Fruit fly (Drosophila melanogaster) whole organism, embryonic: Measurements from ENCODE around the gene mRpL16.

ENCODE experiments used
- Atf-2 ChIP-seq: fragments of 200-800 bp; sonication (Bioruptor generic); optimal IDR thresholded peaks from 2 replicates; lab custom pipeline; 2016; ENCODE audit warnings: missing biosample characterization, missing genetic modification characterization
- B-H2 ChIP-seq: fragments of 200-800 bp; sonication (Bioruptor generic); optimal IDR thresholded peaks from 2 replicates; lab custom pipeline; 2018; ENCODE audit warnings: missing biosample characterization, mild to moderate bottlenecking, missing genetic modification characterization
- CG10321 ChIP-seq: fragments of 200-800 bp; sonication (Bioruptor generic); IDR thresholded peaks from 2 replicates; pipeline ENCODE4 v1.3.6; 2022; ENCODE audit warnings: missing biosample characterization, missing genetic modification characterization
- CG10366 ChIP-seq: fragments of 200-800 bp; sonication (Bioruptor generic); IDR thresholded peaks from 2 replicates; pipeline ENCODE4 v1.3.6; 2022; ENCODE audit warnings: missing biosample characterization, missing genetic modification characterization
- CG11695 ChIP-seq: fragments of 200-800 bp; sonication (Bioruptor generic); IDR thresholded peaks from 3 replicates; pipeline ENCODE4 v1.3.6; 2022; ENCODE audit warnings: missing biosample characterization, missing genetic modification characterization
- CG14014 ChIP-seq: fragments of 200-800 bp; sonication (Bioruptor generic); IDR thresholded peaks from 2 replicates; pipeline ENCODE4 v1.3.6; 2022; ENCODE audit warnings: missing biosample characterization, missing genetic modification characterization
- CG15269 ChIP-seq: fragments of 200-800 bp; sonication (Bioruptor generic); optimal IDR thresholded peaks from 2 replicates; lab custom pipeline; 2018; ENCODE audit warnings: missing biosample characterization, mild to moderate bottlenecking, missing genetic modification characterization, moderate library complexity
- CG1603 ChIP-seq: fragments of 200-800 bp; sonication (Bioruptor generic); optimal IDR thresholded peaks from 2 replicates; lab custom pipeline; 2019; ENCODE audit warnings: missing biosample characterization, mild to moderate bottlenecking, missing genetic modification characterization, moderate library complexity
- CG1832 ChIP-seq: fragments of 200-800 bp; sonication (Bioruptor generic); optimal IDR thresholded peaks from 2 replicates; lab custom pipeline; 2017; ENCODE audit warnings: missing biosample characterization, mild to moderate bottlenecking, missing genetic modification characterization, inconsistent platforms
- CG18764 ChIP-seq: fragments of 200-800 bp; sonication (Bioruptor generic); optimal IDR thresholded peaks from 3 replicates; lab custom pipeline; 2016; ENCODE audit warnings: missing biosample characterization, missing genetic modification characterization
- CG2129 ChIP-seq: fragments of 200-800 bp; sonication (Bioruptor generic); IDR thresholded peaks from 2 replicates; pipeline ENCODE4 v1.3.6; 2022; ENCODE audit warnings: missing biosample characterization, missing genetic modification characterization; ENCODE audit not compliant: partially characterized antibody
- CG30403 ChIP-seq: fragments of 200-800 bp; sonication (Bioruptor generic); optimal IDR thresholded peaks from 3 replicates; lab custom pipeline; 2016; ENCODE audit warnings: missing biosample characterization, missing genetic modification characterization
- CG32767 ChIP-seq: fragments of 200-800 bp; sonication (Bioruptor generic); IDR thresholded peaks from 2 replicates; pipeline ENCODE4 v1.3.6; 2022; ENCODE audit warnings: missing biosample characterization, missing genetic modification characterization
- CG4707 ChIP-seq: fragments of 200-800 bp; sonication (Bioruptor generic); optimal IDR thresholded peaks from 2 replicates; lab custom pipeline; 2018; ENCODE audit warnings: missing biosample characterization, mild to moderate bottlenecking, missing genetic modification characterization, moderate library complexity
- CG6689 ChIP-seq: fragments of 200-800 bp; sonication (Bioruptor generic); IDR thresholded peaks from 2 replicates; pipeline ENCODE4 v1.3.6; 2022; ENCODE audit warnings: missing biosample characterization, missing genetic modification characterization
- CG8281 ChIP-seq: fragments of 200-800 bp; sonication (Bioruptor generic); optimal IDR thresholded peaks from 2 replicates; lab custom pipeline; 2018; ENCODE audit warnings: missing biosample characterization, mild to moderate bottlenecking, missing genetic modification characterization, moderate library complexity
- CG8359 ChIP-seq: fragments of 200-800 bp; sonication (Bioruptor generic); optimal IDR thresholded peaks from 2 replicates; lab custom pipeline; 2017; ENCODE audit warnings: missing biosample characterization, mild to moderate bottlenecking, missing genetic modification characterization, borderline replicate concordance
- CG8388 ChIP-seq: fragments of 200-800 bp; sonication (Bioruptor generic); optimal IDR thresholded peaks from 2 replicates; lab custom pipeline; 2019; ENCODE audit warnings: missing biosample characterization, mild to moderate bottlenecking, missing genetic modification characterization, moderate library complexity
- CG8944 ChIP-seq: fragments of 200-800 bp; sonication (Bioruptor generic); optimal IDR thresholded peaks from 3 replicates; lab custom pipeline; 2016; ENCODE audit warnings: missing biosample characterization, missing genetic modification characterization
- CG9797 ChIP-seq: fragments of 200-800 bp; sonication (Bioruptor generic); optimal IDR thresholded peaks from 3 replicates; lab custom pipeline; 2018; ENCODE audit warnings: missing biosample characterization, mild to moderate bottlenecking, missing genetic modification characterization
- CTCF ChIP-seq: fragments of 200-800 bp; sonication (Bioruptor generic); optimal IDR thresholded peaks from 2 replicates; lab custom pipeline; 2017; ENCODE audit warnings: missing biosample characterization, mild to moderate bottlenecking, missing genetic modification characterization, moderate library complexity
- Drgx ChIP-seq: fragments of 200-800 bp; sonication (Bioruptor generic); IDR thresholded peaks from 2 replicates; pipeline ENCODE4 v1.3.6; 2022; ENCODE audit warnings: missing biosample characterization, missing genetic modification characterization
- E2f1 ChIP-seq: fragments of 200-800 bp; sonication (Bioruptor generic); IDR thresholded peaks from 2 replicates; pipeline ENCODE4 v1.3.6; 2022; ENCODE audit warnings: missing biosample characterization, missing genetic modification characterization
- HHEX ChIP-seq: fragments of 200-800 bp; sonication (Bioruptor generic); optimal IDR thresholded peaks from 3 replicates; lab custom pipeline; 2017; ENCODE audit warnings: missing biosample characterization, mild to moderate bottlenecking, missing genetic modification characterization, missing genetic modification reagents
- Hr39 ChIP-seq: fragments of >200 bp; optimal IDR thresholded peaks from 2 replicates; lab custom pipeline; 2017
- Hsf ChIP-seq: fragments of 200-800 bp; sonication (Bioruptor generic); optimal IDR thresholded peaks from 3 replicates; lab custom pipeline; 2016; ENCODE audit warnings: missing biosample characterization, missing genetic modification characterization
- Med ChIP-seq: fragments of 200-800 bp; sonication (Bioruptor generic); peaks from one replicate; lab custom pipeline; 2016; ENCODE audit warnings: missing biosample characterization, missing genetic modification characterization, mild to moderate bottlenecking, inconsistent platforms, moderate library complexity
- NfI ChIP-seq: fragments of 200-800 bp; sonication (Bioruptor generic); optimal IDR thresholded peaks from 3 replicates; lab custom pipeline; 2018; ENCODE audit warnings: missing biosample characterization, mild to moderate bottlenecking, missing genetic modification characterization, moderate library complexity
- Six4 ChIP-seq: fragments of 200-800 bp; sonication (Bioruptor generic); optimal IDR thresholded peaks from 2 replicates; lab custom pipeline; 2016; ENCODE audit warnings: missing biosample characterization, missing genetic modification characterization
- br ChIP-seq: fragments of >200 bp; optimal IDR thresholded peaks from 2 replicates; lab custom pipeline; 2017
- caup ChIP-seq: fragments of 200-800 bp; sonication (Bioruptor generic); optimal IDR thresholded peaks from 3 replicates; lab custom pipeline; 2017; ENCODE audit warnings: missing biosample characterization, mild to moderate bottlenecking, missing genetic modification characterization, moderate library complexity; ENCODE audit not compliant: severe bottlenecking
- chinmo ChIP-seq: fragments of 200-800 bp; sonication (Bioruptor generic); IDR thresholded peaks from 4 replicates; pipeline ENCODE4 v1.3.6; 2022; ENCODE audit warnings: missing biosample characterization, missing genetic modification characterization; ENCODE audit not compliant: partially characterized antibody
- chn ChIP-seq: fragments of 200-800 bp; sonication (Bioruptor generic); optimal IDR thresholded peaks from 2 replicates; lab custom pipeline; 2016; ENCODE audit warnings: missing biosample characterization, missing genetic modification characterization
- danr ChIP-seq: fragments of 200-800 bp; sonication (Bioruptor generic); IDR thresholded peaks from 2 replicates; pipeline ENCODE4 v1.3.6; 2022; ENCODE audit warnings: missing biosample characterization, missing genetic modification characterization
- dysf ChIP-seq: fragments of 200-800 bp; sonication (Bioruptor generic); IDR thresholded peaks from 3 replicates; pipeline ENCODE4 v1.3.6; 2022; ENCODE audit warnings: missing biosample characterization, missing genetic modification characterization
- gcm2 ChIP-seq: fragments of 200-800 bp; sonication (Bioruptor generic); optimal IDR thresholded peaks from 2 replicates; lab custom pipeline; 2016; ENCODE audit warnings: missing biosample characterization, missing genetic modification characterization
- gem ChIP-seq: fragments of 200-800 bp; sonication (Bioruptor generic); optimal IDR thresholded peaks from 2 replicates; lab custom pipeline; 2019; ENCODE audit warnings: missing biosample characterization, mild to moderate bottlenecking, missing genetic modification characterization, moderate library complexity
- gfzf ChIP-seq: fragments of 200-800 bp; sonication (Bioruptor generic); optimal IDR thresholded peaks from 2 replicates; lab custom pipeline; 2016; ENCODE audit warnings: missing biosample characterization, mild to moderate bottlenecking, missing genetic modification characterization, moderate library complexity
- grau ChIP-seq: fragments of 200-800 bp; optimal IDR thresholded peaks from 3 replicates; lab custom pipeline; 2019; ENCODE audit warnings: missing biosample characterization, mild to moderate bottlenecking, missing genetic modification characterization, moderate library complexity
- h ChIP-seq: fragments of >200 bp; optimal IDR thresholded peaks from 2 replicates; lab custom pipeline; 2017
- ham ChIP-seq: fragments of 200-800 bp; sonication (Bioruptor generic); IDR thresholded peaks from 2 replicates; pipeline ENCODE4 v1.3.6; 2022; ENCODE audit warnings: missing biosample characterization, missing genetic modification characterization
- lilli ChIP-seq: fragments of 200-800 bp; sonication (Bioruptor generic); optimal IDR thresholded peaks from 3 replicates; lab custom pipeline; 2016; ENCODE audit warnings: missing biosample characterization, missing genetic modification characterization
- lmd ChIP-seq: fragments of 200-800 bp; sonication (Bioruptor generic); IDR thresholded peaks from 2 replicates; pipeline ENCODE4 v1.3.6; 2022; ENCODE audit warnings: missing biosample characterization, missing genetic modification characterization
- mld ChIP-seq: fragments of 200-800 bp; sonication (Bioruptor generic); IDR thresholded peaks from 3 replicates; pipeline ENCODE4 v1.3.6; 2022; ENCODE audit warnings: missing biosample characterization, missing genetic modification characterization; ENCODE audit not compliant: partially characterized antibody
- pb ChIP-seq: fragments of 200-800 bp; sonication (Bioruptor generic); optimal IDR thresholded peaks from 3 replicates; lab custom pipeline; 2016; ENCODE audit warnings: missing biosample characterization, missing genetic modification characterization
- pfk ChIP-seq: fragments of 200-800 bp; sonication (Bioruptor generic); optimal IDR thresholded peaks from 2 replicates; lab custom pipeline; 2018; ENCODE audit warnings: missing biosample characterization, mild to moderate bottlenecking, missing genetic modification characterization, moderate library complexity
- pnt ChIP-seq: fragments of 200-800 bp; sonication (Bioruptor generic); optimal IDR thresholded peaks from 3 replicates; lab custom pipeline; 2016; ENCODE audit warnings: missing biosample characterization, missing genetic modification characterization
- prd ChIP-seq, 3 experiments: fragments of >200 bp in 2 of 3; fragments of 200-800 bp in 1 of 3; sonication (Bioruptor generic) in 1 of 3; optimal IDR thresholded peaks in 2 of 3; IDR thresholded peaks in 1 of 3; 2 replicates in 2 of 3; 3 replicates in 1 of 3; pipeline versions ENCODE4 v1.3.6 to Lab custom; 2017 to 2022; ENCODE audit warnings: missing biosample characterization in 1 of 3, missing genetic modification characterization in 1 of 3
- row ChIP-seq: fragments of 200-800 bp; sonication (Bioruptor generic); IDR thresholded peaks from 3 replicates; pipeline ENCODE4 v1.3.6; 2022; ENCODE audit warnings: missing biosample characterization, missing genetic modification characterization
- sens ChIP-seq: fragments of 200-800 bp; sonication (Bioruptor generic); peaks from one replicate; lab custom pipeline; 2016; ENCODE audit warnings: missing biosample characterization, missing genetic modification characterization
- shn ChIP-seq: fragments of 200-800 bp; sonication (Bioruptor generic); optimal IDR thresholded peaks from 3 replicates; lab custom pipeline; 2016; ENCODE audit warnings: missing biosample characterization, missing genetic modification characterization
- z ChIP-seq: fragments of 200-800 bp; sonication (Bioruptor generic); IDR thresholded peaks from 3 replicates; pipeline ENCODE4 v1.3.6; 2022; ENCODE audit warnings: missing biosample characterization, missing genetic modification characterization

Gene mRpL16

DNA sequence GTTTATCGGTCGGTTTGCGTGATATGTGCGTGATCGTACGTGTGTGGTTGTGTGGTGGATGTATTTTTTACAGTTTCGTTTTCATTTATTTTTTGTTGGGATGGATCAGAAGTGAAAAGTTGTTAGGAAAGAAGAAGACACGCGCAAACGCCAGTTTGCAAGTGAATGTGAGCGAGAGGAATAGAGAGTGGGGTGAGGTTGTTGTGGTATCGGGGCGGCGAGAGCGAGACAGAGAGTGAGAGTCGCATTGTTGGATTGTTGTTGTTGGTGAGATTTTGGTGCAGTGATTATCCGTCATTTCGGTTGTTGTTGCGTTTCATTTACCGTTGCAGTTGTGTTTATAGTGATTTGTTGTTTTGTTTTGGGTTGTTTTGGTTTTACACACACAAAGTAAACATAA is 3.5 kb downstream of the mRpL16 start (continued):
- TF ChIP-seq CG8359 (GFP tag; lab: Kevin White, UChicago) (no peak), gem (no peak), CG1832 (GFP tag; lab: Kevin White, UChicago) (peak; percentile 64), CG10321 (GFP tag; lab: Robert Waterston, UW) (peak; percentile 38; the same call in 1 of the 2 replicates), chinmo (GFP tag; lab: Robert Waterston, UW) (0 out of 4 replicates have a peak, but pooled peaks have one; percentile 18), CG6689 (GFP tag; lab: Robert Waterston, UW) (no peak), CG32767 (no peak), CG2129 (GFP tag; lab: Robert Waterston, UW) (no peak), Hr39 (no peak), gfzf (GFP tag; lab: Kevin White, UChicago) (no peak), row (GFP tag; lab: Robert Waterston, UW) (no peak), lmd (GFP tag; lab: Robert Waterston, UW) (no peak)

DNA sequence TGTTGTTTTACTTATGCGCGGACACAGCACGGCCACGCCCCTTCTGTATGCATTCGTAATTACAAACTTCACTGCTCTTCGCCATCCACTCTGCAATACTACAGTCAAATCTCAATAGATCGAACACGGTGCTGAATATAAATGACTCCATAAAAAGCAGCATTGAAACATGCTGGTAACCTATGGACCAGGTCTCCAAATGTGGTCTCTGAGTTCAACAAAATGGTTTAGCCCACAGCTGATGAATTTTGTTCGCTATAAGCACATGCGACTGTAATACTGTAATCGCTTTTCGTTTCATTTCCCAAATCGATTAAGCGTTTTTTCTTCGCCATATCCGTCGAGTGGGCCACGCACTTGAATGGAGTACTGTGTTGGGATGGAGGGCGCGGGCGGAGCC is 7.3 kb downstream of the mRpL16 start:
- peak; percentile 20; the same call in 1 of the 2 replicates for TF ChIP-seq CG10366 (GFP tag; lab: Robert Waterston, UW)
- no peak for TF ChIP-seq gcm2 (GFP tag; lab: Kevin White, UChicago)
- TF ChIP-seq CG8281 (tag; lab: Kevin White, UChicago): no peak
- no peak for TF ChIP-seq mld (GFP tag; lab: Robert Waterston, UW)
- TF ChIP-seq dysf: no peak
- TF ChIP-seq z (GFP tag; lab: Robert Waterston, UW): no peak
- peak; percentile 40 for TF ChIP-seq Med
- TF ChIP-seq E2f1: no peak
- no peak for TF ChIP-seq Hsf
- TF ChIP-seq lilli: peak; percentile 8
- no peak for TF ChIP-seq HHEX (GFP tag; lab: Kevin White, UChicago)
- TF ChIP-seq pnt: no peak
- no peak for TF ChIP-seq pb (GFP tag; lab: Kevin White, UChicago)
- TF ChIP-seq ham (GFP tag; lab: Robert Waterston, UW): no peak
- TF ChIP-seq CG8944 (GFP tag; lab: Kevin White, UChicago): no peak
- TF ChIP-seq CG30403 (GFP tag; lab: Kevin White, UChicago): no peak
- no peak for TF ChIP-seq NfI (GFP tag; lab: Kevin White, UChicago)
- no peak for TF ChIP-seq CG14014 (GFP tag; lab: Robert Waterston, UW)
- TF ChIP-seq br: no peak
- TF ChIP-seq CG11695 (GFP tag; lab: Robert Waterston, UW): no peak
- no peak for TF ChIP-seq caup (GFP tag; lab: Kevin White, UChicago)
- no peak for TF ChIP-seq chn (GFP tag; lab: Kevin White, UChicago)
- no peak for TF ChIP-seq shn (GFP tag; lab: Kevin White, UChicago)
- no peak for TF ChIP-seq prd (optimal IDR thresholded peaks at IDR 0.05; lab: Kevin White, UChicago)
- TF ChIP-seq prd (GFP tag; IDR thresholded peaks at IDR 0.05; lab: Robert Waterston, UW): peak; percentile 37; the same call in 1 of the 3 replicates
- TF ChIP-seq CG9797: no peak
- TF ChIP-seq B-H2 (GFP tag; lab: Kevin White, UChicago): no peak
- TF ChIP-seq Drgx (GFP tag; lab: Robert Waterston, UW): peak; percentile 27; the same call in 1 of the 2 replicates
- no peak for TF ChIP-seq CG8388 (GFP tag; lab: Kevin White, UChicago)
- TF ChIP-seq Six4: no peak
- TF ChIP-seq sens (GFP tag; lab: Kevin White, UChicago): peak; percentile 6
- TF ChIP-seq Atf-2 (GFP tag; lab: Kevin White, UChicago): no peak
- TF ChIP-seq danr: no peak
- no peak for TF ChIP-seq h (lab: Kevin White, UChicago)
- no peak for TF ChIP-seq CG4707 (GFP tag; lab: Kevin White, UChicago)
- peak; percentile 24 for TF ChIP-seq CG1603 (tag; lab: Kevin White, UChicago)
- no peak for TF ChIP-seq pfk (GFP tag; lab: Kevin White, UChicago)
- TF ChIP-seq CTCF (GFP tag; lab: Kevin White, UChicago): no peak
- peak; percentile 67 for TF ChIP-seq grau (tag; lab: Kevin White, UChicago)
- no peak for TF ChIP-seq CG15269 (tag; lab: Kevin White, UChicago)
- TF ChIP-seq CG18764 (GFP tag; lab: Kevin White, UChicago): no peak
